Fruit fly (Drosophila melanogaster): ENCODE data around the gene CCDC151.

Gene CCDC151

DNA sequence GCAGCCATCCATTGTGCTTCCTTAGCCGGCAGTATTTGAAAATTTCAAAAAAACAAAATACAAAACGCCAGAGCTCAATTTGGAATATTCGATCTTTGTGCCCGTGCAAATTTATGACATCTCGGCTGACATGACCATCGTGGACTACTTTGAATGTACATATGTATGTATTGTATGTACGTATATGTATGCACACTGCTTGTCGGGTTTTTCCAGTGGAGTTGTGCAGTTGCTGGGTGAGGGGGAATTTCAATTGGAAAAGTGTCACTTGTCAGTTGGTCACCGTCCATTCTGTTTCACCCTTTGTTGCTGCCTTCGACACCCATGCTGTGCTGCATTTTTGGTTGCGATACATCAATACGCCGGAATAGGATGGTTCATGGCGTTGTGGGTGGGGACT lies 33.5 kb upstream of the CCDC151 start, which contains the start of gene CG12521:
CG12521 (minus strand) TSS at position 101 of the 400 bp plus-strand sequence.
- TF ChIP-seq CG3032 (tag; optimal IDR thresholded peaks at IDR 0.05), result no peak
- TF ChIP-seq CG1621 (tag; optimal IDR thresholded peaks at IDR 0.05), result no peak
- TF ChIP-seq Blimp-1 (GFP tag; optimal IDR thresholded peaks at IDR 0.05), result no peak
- no peak for TF ChIP-seq eg (GFP tag; IDR thresholded peaks at IDR 0.05)
- TF ChIP-seq Ets96B (tag; optimal IDR thresholded peaks at IDR 0.05), result no peak

DNA sequence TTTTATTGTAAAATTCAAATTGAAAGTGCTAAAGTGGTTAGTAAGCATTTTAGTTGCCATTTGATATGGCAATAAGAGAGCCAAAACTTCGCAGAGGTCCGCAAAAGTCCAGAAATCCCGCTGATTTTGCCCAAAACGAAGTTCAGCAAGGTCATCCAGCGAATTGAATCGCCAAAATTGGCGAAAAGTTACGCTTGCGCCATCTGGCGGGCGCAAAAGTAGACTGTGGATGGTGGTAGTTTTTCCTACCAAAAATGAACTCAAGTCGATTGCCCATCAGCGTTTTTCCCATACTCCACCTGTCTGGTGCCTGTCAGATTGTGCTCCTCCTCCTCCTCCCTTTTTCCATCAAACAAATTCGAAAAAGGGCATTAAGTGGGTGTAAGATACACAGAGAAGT lies 28.3 kb upstream of the CCDC151 start:
- peak; percentile 2 for TF ChIP-seq svp (GFP tag)
- no peak for TF ChIP-seq Blimp-1 (GFP tag; optimal IDR thresholded peaks at IDR 0.05)
- TF ChIP-seq CG8319 (GFP tag; optimal IDR thresholded peaks at IDR 0.05), result no peak

DNA sequence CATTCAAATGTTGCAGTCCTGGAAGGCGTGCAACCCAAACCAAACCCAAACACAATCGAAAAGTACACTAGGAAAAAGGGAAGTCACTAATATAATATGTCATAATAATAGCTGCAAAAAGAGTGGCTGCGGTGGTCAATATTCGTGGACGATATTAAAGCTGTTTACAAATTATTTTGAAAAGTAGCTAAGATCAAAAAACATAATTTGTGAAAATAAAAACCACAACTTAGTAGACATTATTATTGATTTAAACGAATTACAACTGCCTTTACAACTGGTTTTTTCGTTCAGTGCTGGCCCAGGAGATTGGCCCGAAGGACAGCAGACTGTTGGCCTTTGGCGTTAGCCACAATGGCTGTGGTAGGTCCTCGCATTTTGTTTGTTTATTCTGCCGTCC lies 22.4 kb upstream of the CCDC151 start:
- TF ChIP-seq CG10631 (GFP tag; optimal IDR thresholded peaks at IDR 0.05) (no peak), Eip78C (GFP tag) (peak; percentile 19), svp (GFP tag) (peak; percentile 50)

DNA sequence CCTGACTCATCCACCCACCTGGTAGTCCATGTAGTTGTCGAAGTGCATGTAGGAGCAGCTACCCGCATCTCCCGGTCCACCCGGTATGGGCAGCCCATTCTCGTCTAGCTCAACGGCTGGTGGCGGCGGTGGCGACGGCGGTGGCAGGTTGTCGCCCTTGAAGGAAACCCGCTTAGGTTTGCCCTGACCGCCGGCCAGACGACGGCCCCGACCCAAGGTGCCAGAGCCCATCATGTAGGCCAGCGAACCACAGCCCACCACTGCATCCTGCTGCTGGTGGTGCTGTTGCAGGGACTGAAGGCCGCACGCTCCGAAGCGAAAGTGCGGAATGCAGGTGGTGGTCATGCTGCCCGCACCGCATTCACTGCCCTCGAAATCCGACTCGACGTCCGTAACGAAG lies 18.9 kb upstream of the CCDC151 start:
- TF ChIP-seq CG8119 (GFP tag; IDR thresholded peaks at IDR 0.05), result no peak
- TF ChIP-seq fd85E (GFP tag; optimal IDR thresholded peaks at IDR 0.05), result no peak
- no peak for TF ChIP-seq CG11902 (GFP tag; optimal IDR thresholded peaks at IDR 0.05)
- no peak for TF ChIP-seq salr (GFP tag; optimal IDR thresholded peaks at IDR 0.05)
- TF ChIP-seq Ets21C (GFP tag; optimal IDR thresholded peaks at IDR 0.05), result no peak
- TF ChIP-seq CG1621 (tag; optimal IDR thresholded peaks at IDR 0.05), result no peak
- no peak for TF ChIP-seq OdsH (GFP tag; optimal IDR thresholded peaks at IDR 0.05)
- TF ChIP-seq CG6808 (GFP tag; optimal IDR thresholded peaks at IDR 0.05), result no peak
- TF ChIP-seq topi (GFP tag; optimal IDR thresholded peaks at IDR 0.05), result no peak
- TF ChIP-seq Hr38 (GFP tag; optimal IDR thresholded peaks at IDR 0.05), result no peak
- no peak for TF ChIP-seq CG34406 (GFP tag; optimal IDR thresholded peaks at IDR 0.05)
- no peak for TF ChIP-seq Sox102F (GFP tag; optimal IDR thresholded peaks at IDR 0.05)
- TF ChIP-seq fd59A (GFP tag; optimal IDR thresholded peaks at IDR 0.05), result no peak

DNA sequence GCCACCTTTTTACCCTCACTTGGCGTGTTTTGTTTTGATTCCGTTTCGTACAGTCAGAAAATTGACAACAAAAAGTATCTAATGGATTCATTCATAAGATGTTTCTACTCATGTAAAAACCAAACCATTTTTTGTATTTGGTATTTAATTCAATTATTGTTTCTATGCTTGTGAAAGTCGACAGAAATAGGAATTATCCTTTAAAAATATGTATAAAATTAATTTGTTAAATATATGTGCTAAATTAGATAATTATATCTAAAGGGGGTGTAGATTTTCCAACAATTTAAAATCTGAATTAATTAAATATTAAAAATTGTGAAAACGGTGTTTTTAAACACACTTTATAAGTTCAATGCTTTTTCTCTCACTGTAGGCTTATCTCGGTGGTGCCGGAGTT lies 17.6 kb upstream of the CCDC151 start:
- TF ChIP-seq Eip78C (GFP tag) (peak; percentile 46), CG8632 (GFP tag; optimal IDR thresholded peaks at IDR 0.05) (no peak), Ets96B (tag; optimal IDR thresholded peaks at IDR 0.05) (peak; percentile 34), eg (GFP tag; IDR thresholded peaks at IDR 0.05) (no peak), CG9139 (GFP tag; optimal IDR thresholded peaks at IDR 0.05) (no peak), CG10669 (GFP tag; optimal IDR thresholded peaks at IDR 0.05) (no peak), cyc (GFP tag; optimal IDR thresholded peaks at IDR 0.05) (no peak), CG6808 (GFP tag; optimal IDR thresholded peaks at IDR 0.05) (peak; percentile 13), Hr38 (GFP tag; optimal IDR thresholded peaks at IDR 0.05) (no peak), svp (GFP tag) (peak; percentile 43), Blimp-1 (GFP tag; optimal IDR thresholded peaks at IDR 0.05) (no peak), ss (GFP tag; optimal IDR thresholded peaks at IDR 0.05) (peak in 1 of 2 experiments; percentile 36), dsx (GFP tag; optimal IDR thresholded peaks at IDR 0.05; ENCODE audit: poor library complexity, severe bottlenecking) (peak; percentile 8), CG10631 (GFP tag; optimal IDR thresholded peaks at IDR 0.05) (peak; percentile 16), CG32006 (GFP tag; optimal IDR thresholded peaks at IDR 0.05) (peak; percentile 11), CG11294 (GFP tag; IDR thresholded peaks at IDR 0.05) (no peak), salr (GFP tag; optimal IDR thresholded peaks at IDR 0.05) (no peak), CG6854 (GFP tag; optimal IDR thresholded peaks at IDR 0.05) (no peak), CG6163 (GFP tag; IDR thresholded peaks at IDR 0.05) (no peak), topi (GFP tag; optimal IDR thresholded peaks at IDR 0.05) (no peak)

DNA sequence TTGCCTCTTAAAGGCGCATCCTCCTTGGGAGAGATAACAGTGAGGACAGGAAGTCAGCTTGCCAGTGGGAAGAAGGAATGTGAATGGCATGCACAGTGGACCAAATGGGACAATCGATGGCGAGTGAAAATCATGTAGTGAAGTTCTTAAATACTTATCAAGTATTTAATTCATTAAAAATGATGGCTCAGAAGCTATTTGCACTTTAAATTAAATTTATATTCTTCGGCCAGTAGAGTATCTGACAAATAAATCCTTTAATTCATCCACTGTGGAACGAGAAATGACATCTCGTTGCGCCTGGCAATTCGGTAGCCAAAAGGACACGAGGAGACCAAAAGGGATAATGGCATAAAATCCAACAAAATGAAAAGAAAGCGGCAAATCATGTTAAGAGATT lies 11.9 kb upstream of the CCDC151 start:
- TF ChIP-seq net (GFP tag; optimal IDR thresholded peaks at IDR 0.05), result no peak
- TF ChIP-seq CG6792 (GFP tag; optimal IDR thresholded peaks at IDR 0.05), result no peak
- no peak for TF ChIP-seq CG8319 (GFP tag; optimal IDR thresholded peaks at IDR 0.05)
- no peak for TF ChIP-seq vri (GFP tag; optimal IDR thresholded peaks at IDR 0.05)
- TF ChIP-seq Eip93F (GFP tag; optimal IDR thresholded peaks at IDR 0.05), result no peak
- no peak for TF ChIP-seq CG6276 (GFP tag; optimal IDR thresholded peaks at IDR 0.05)
- TF ChIP-seq Ets21C (GFP tag; optimal IDR thresholded peaks at IDR 0.05), result no peak
- no peak for TF ChIP-seq CG6163 (GFP tag; IDR thresholded peaks at IDR 0.05)
- TF ChIP-seq CG10631 (GFP tag; optimal IDR thresholded peaks at IDR 0.05), result no peak
- no peak for TF ChIP-seq Eip75B (GFP tag; optimal IDR thresholded peaks at IDR 0.05)
- no peak for TF ChIP-seq CG32006 (GFP tag; optimal IDR thresholded peaks at IDR 0.05)
- TF ChIP-seq Met (GFP tag; optimal IDR thresholded peaks at IDR 0.05), result peak; percentile 14
- no peak for TF ChIP-seq CG11762 (GFP tag; optimal IDR thresholded peaks at IDR 0.05; ENCODE audit: insufficient read depth)
- no peak for TF ChIP-seq fd85E (GFP tag; optimal IDR thresholded peaks at IDR 0.05)
- no peak for TF ChIP-seq CG8119 (GFP tag; IDR thresholded peaks at IDR 0.05)
- no peak for TF ChIP-seq CG6808 (GFP tag; optimal IDR thresholded peaks at IDR 0.05)
- peak; percentile 1 for TF ChIP-seq esn (GFP tag; optimal IDR thresholded peaks at IDR 0.05)
- TF ChIP-seq Sox15 (GFP tag; optimal IDR thresholded peaks at IDR 0.05), result no peak
- no peak for TF ChIP-seq Blimp-1 (GFP tag; optimal IDR thresholded peaks at IDR 0.05)
